Worm (Caenorhabditis elegans) whole organism, L3 larva: Measurements from ENCODE around the gene Y54B9A.1.
A peak's percentile ranks its signal among the peaks of the same experiment; 100 is the strongest.

Experiments used
- R02D3.7 ChIP-seq: fragments of 150-350 bp; optimal IDR thresholded peaks from 2 replicates; lab custom pipeline; 2014; ENCODE audit warnings: missing biosample characterization, missing genetic modification characterization
- ZK546.5 ChIP-seq: sonication (generic microtip); optimal IDR thresholded peaks from 2 replicates; lab custom pipeline; 2017; ENCODE audit warnings: missing biosample characterization, missing genetic modification characterization
- aly-2 ChIP-seq: fragments of 150-350 bp; optimal IDR thresholded peaks from 2 replicates; lab custom pipeline; 2014; ENCODE audit warnings: missing biosample characterization, missing genetic modification characterization
- ama-1 ChIP-seq: fragments of 150-350 bp; optimal IDR thresholded peaks from 2 replicates; lab custom pipeline; 2018
- ceh-16 ChIP-seq: sonication (generic microtip); optimal IDR thresholded peaks from 2 replicates; lab custom pipeline; 2017; ENCODE audit warnings: missing biosample characterization, missing genetic modification characterization
- ceh-9 ChIP-seq: sonication (generic microtip); optimal IDR thresholded peaks from 2 replicates; lab custom pipeline; 2018; ENCODE audit warnings: missing biosample characterization, missing genetic modification characterization
- daf-12 ChIP-seq: fragments of 150-350 bp; optimal IDR thresholded peaks from 2 replicates; lab custom pipeline; 2014; ENCODE audit warnings: missing biosample characterization, missing genetic modification reagents, missing genetic modification characterization
- elt-2 ChIP-seq: sonication (generic microtip); optimal IDR thresholded peaks from 2 replicates; lab custom pipeline; 2016; ENCODE audit warnings: missing genetic modification reagents, mild to moderate bottlenecking, missing genetic modification characterization, missing compliant biosample characterization
- fkh-10 ChIP-seq: sonication (generic microtip); optimal IDR thresholded peaks from 2 replicates; lab custom pipeline; 2017; ENCODE audit warnings: missing biosample characterization, missing genetic modification reagents, missing genetic modification characterization
- fkh-2 ChIP-seq: fragments of 150-350 bp; optimal IDR thresholded peaks from 2 replicates; lab custom pipeline; 2014; ENCODE audit warnings: missing biosample characterization, missing genetic modification reagents, missing genetic modification characterization
- fos-1 ChIP-seq: fragments of 150-350 bp; optimal IDR thresholded peaks from 2 replicates; lab custom pipeline; 2014; ENCODE audit warnings: missing biosample characterization, missing genetic modification characterization
- hmg-11 ChIP-seq: sonication (generic microtip); optimal IDR thresholded peaks from 2 replicates; lab custom pipeline; 2016; ENCODE audit warnings: missing genetic modification characterization, missing compliant biosample characterization
- lin-15B ChIP-seq: fragments of 150-350 bp; optimal IDR thresholded peaks from 2 replicates; lab custom pipeline; 2014; ENCODE audit warnings: missing biosample characterization, missing genetic modification characterization
- lin-39 ChIP-seq: fragments of 150-350 bp; optimal IDR thresholded peaks from 2 replicates; lab custom pipeline; 2018; ENCODE audit warnings: missing biosample characterization, missing genetic modification reagents, missing genetic modification characterization
- lsy-12 ChIP-seq: sonication (generic microtip); optimal IDR thresholded peaks from 2 replicates; lab custom pipeline; 2016; ENCODE audit warnings: mild to moderate bottlenecking, missing genetic modification characterization, missing compliant biosample characterization
- mdl-1 ChIP-seq: fragments of 150-350 bp; optimal IDR thresholded peaks from 2 replicates; lab custom pipeline; 2014; ENCODE audit warnings: missing biosample characterization, missing genetic modification characterization
- nfya-1 ChIP-seq: sonication (generic microtip); optimal IDR thresholded peaks from 2 replicates; lab custom pipeline; 2017; ENCODE audit warnings: missing genetic modification characterization, mild to moderate bottlenecking, missing compliant biosample characterization, antibody characterized with exemption, moderate library complexity; ENCODE audit not compliant: insufficient read depth
- nhr-11 ChIP-seq: fragments of 150-350 bp; optimal IDR thresholded peaks from 2 replicates; lab custom pipeline; 2014; ENCODE audit warnings: missing biosample characterization, missing genetic modification characterization
- nhr-12 ChIP-seq: fragments of 150-350 bp; optimal IDR thresholded peaks from 2 replicates; lab custom pipeline; 2014; ENCODE audit warnings: missing biosample characterization, missing genetic modification characterization
- nhr-23 ChIP-seq: fragments of 150-350 bp; optimal IDR thresholded peaks from 2 replicates; lab custom pipeline; 2014; ENCODE audit warnings: missing biosample characterization, missing genetic modification reagents, missing genetic modification characterization
- nhr-237 ChIP-seq: fragments of 150-350 bp; optimal IDR thresholded peaks from 2 replicates; lab custom pipeline; 2014; ENCODE audit warnings: missing biosample characterization, missing genetic modification characterization
- nhr-25 ChIP-seq: sonication (generic microtip); optimal IDR thresholded peaks from 2 replicates; lab custom pipeline; 2017; ENCODE audit warnings: missing biosample characterization, missing genetic modification characterization
- nhr-43 ChIP-seq: sonication (generic microtip); optimal IDR thresholded peaks from 2 replicates; lab custom pipeline; 2016; ENCODE audit warnings: mild to moderate bottlenecking, missing genetic modification characterization, missing compliant biosample characterization; ENCODE audit not compliant: poor library complexity, severe bottlenecking
- nhr-67 ChIP-seq: fragments of 150-350 bp; optimal IDR thresholded peaks from 2 replicates; lab custom pipeline; 2014; ENCODE audit warnings: missing biosample characterization, missing genetic modification characterization
- nhr-77 ChIP-seq: fragments of 150-350 bp; optimal IDR thresholded peaks from 2 replicates; lab custom pipeline; 2014; ENCODE audit warnings: missing biosample characterization, missing genetic modification characterization
- pha-4 ChIP-seq: fragments of 150-350 bp; optimal IDR thresholded peaks from 2 replicates; lab custom pipeline; 2014; ENCODE audit warnings: missing biosample characterization, missing genetic modification reagents, missing genetic modification characterization
- pqm-1 ChIP-seq: fragments of 150-350 bp; optimal IDR thresholded peaks from 2 replicates; lab custom pipeline; 2017; ENCODE audit warnings: missing biosample characterization, missing genetic modification characterization, inconsistent platforms
- sea-2 ChIP-seq: fragments of 150-350 bp; sonication (generic microtip); optimal IDR thresholded peaks from 4 replicates; lab custom pipeline; 2014; ENCODE audit warnings: missing biosample characterization, missing genetic modification reagents, missing genetic modification characterization
- skn-1 ChIP-seq: fragments of 150-350 bp; optimal IDR thresholded peaks from 2 replicates; lab custom pipeline; 2014; ENCODE audit warnings: missing biosample characterization, missing genetic modification characterization
- snpc-4 ChIP-seq: fragments of 150-350 bp; optimal IDR thresholded peaks from 2 replicates; lab custom pipeline; 2014; ENCODE audit warnings: missing biosample characterization, missing genetic modification characterization
- tbx-2 ChIP-seq: sonication (generic microtip); optimal IDR thresholded peaks from 2 replicates; lab custom pipeline; 2016; ENCODE audit warnings: mild to moderate bottlenecking, missing genetic modification characterization, missing compliant biosample characterization
- unc-39 ChIP-seq: sonication (generic microtip); optimal IDR thresholded peaks from 4 replicates; lab custom pipeline; 2017; ENCODE audit warnings: missing biosample characterization, missing genetic modification characterization
- zag-1 ChIP-seq: fragments of 150-350 bp; optimal IDR thresholded peaks from 2 replicates; lab custom pipeline; 2014; ENCODE audit warnings: missing biosample characterization, missing genetic modification characterization
- ztf-11 ChIP-seq: fragments of 150-350 bp; optimal IDR thresholded peaks from 2 replicates; lab custom pipeline; 2014; ENCODE audit warnings: missing biosample characterization, missing genetic modification characterization
- ztf-4 ChIP-seq: fragments of 150-350 bp; optimal IDR thresholded peaks from 2 replicates; lab custom pipeline; 2014; ENCODE audit warnings: missing biosample characterization, missing genetic modification characterization

The Y54B9A.1 gene

DNA sequence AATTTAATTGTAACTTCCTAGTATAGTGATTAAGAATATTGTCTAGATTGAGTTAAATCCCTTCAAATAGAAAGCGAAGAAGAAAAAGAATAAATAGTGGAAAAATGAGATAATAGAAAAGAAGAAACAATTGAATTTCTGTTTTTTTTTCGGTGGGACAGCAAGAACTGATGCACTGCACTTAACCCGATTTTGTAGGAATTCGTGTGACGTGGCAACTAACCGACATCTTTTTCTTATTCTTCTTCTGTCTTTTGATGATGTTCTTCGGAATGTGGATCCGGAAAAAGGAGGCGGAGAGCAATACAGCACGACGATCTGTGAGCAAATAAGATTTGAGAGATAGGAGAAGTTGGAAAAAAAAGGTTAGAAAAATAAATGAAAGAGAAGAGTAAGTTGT, 30.5 kb downstream of the Y54B9A.1 start:
- TF ChIP-seq daf-12 (no peak), fkh-10 (GFP tag; lab: Kevin White, UChicago) (peak; percentile 42)

DNA sequence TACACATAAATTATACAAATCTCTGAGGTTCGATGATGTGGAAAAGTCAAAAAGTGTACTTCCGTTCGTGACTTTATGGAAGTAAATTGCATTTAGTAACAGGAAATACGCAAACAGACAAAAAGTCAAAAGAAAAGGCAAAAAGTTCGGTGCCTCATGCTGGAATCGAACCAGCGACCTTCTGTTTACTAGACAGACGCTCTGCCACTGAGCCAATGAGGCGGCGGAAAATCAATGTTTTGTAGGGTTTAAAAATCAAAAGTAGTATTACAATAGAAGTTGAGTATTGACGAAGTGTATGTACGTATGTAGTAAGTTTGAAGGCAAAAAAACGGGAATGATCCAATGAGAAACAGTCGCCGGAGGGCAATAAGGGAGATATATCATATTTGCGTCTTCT, 32.5 kb downstream of the Y54B9A.1 start:
- TF ChIP-seq nfya-1 (tag; lab: Kevin White, UChicago) (peak; percentile 8), nhr-12 (tag; lab: Kevin White, UChicago) (no peak), ztf-11 (tag; lab: Kevin White, UChicago) (no peak), R02D3.7 (tag; lab: Kevin White, UChicago) (no peak), pqm-1 (tag; lab: Kevin White, UChicago) (peak; percentile 55), nhr-25 (no peak), skn-1 (tag; lab: Kevin White, UChicago) (no peak), lsy-12 (tag; lab: Kevin White, UChicago) (no peak), elt-2 (no peak), ama-1 (lab: Kevin White, UChicago) (no peak), hmg-11 (tag; lab: Kevin White, UChicago) (no peak), aly-2 (tag; lab: Kevin White, UChicago) (no peak), lin-39 (no peak), ZK546.5 (tag; lab: Kevin White, UChicago) (no peak), snpc-4 (no peak), pha-4 (tag; lab: Kevin White, UChicago) (peak; percentile 61), zag-1 (no peak), nhr-11 (tag; lab: Kevin White, UChicago) (no peak), unc-39 (no peak), nhr-77 (tag; lab: Kevin White, UChicago) (no peak)

DNA sequence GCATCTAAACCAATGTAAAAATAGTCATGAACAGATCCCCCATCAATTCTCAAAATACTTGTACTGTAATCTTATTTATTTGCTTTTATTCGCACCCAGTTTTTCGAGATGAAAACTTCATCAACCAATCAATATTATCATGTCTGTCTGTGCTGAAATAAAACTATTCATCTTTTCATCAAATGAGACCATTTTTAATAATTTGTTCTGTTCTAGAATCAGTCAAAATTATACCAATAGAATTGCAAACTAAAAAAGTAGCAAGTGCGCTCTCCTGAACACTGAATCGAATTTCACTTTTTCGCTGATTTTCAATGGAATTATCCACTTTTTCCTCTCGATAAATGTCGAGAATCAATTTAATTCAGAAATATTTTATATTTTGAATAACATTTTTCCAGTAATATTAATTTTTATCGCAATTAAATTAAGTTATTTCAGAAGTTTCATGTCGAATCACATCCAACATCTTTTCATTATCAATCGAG, 39.4 kb downstream of the Y54B9A.1 start, which contains the start of gene trpp-4:
Gene trpp-4 (plus strand): TSS at position 442 of the 488 bp plus-strand sequence.
- TF ChIP-seq pha-4 (tag; lab: Kevin White, UChicago) (peak; percentile 17), nhr-237 (tag; lab: Kevin White, UChicago) (no peak)

DNA sequence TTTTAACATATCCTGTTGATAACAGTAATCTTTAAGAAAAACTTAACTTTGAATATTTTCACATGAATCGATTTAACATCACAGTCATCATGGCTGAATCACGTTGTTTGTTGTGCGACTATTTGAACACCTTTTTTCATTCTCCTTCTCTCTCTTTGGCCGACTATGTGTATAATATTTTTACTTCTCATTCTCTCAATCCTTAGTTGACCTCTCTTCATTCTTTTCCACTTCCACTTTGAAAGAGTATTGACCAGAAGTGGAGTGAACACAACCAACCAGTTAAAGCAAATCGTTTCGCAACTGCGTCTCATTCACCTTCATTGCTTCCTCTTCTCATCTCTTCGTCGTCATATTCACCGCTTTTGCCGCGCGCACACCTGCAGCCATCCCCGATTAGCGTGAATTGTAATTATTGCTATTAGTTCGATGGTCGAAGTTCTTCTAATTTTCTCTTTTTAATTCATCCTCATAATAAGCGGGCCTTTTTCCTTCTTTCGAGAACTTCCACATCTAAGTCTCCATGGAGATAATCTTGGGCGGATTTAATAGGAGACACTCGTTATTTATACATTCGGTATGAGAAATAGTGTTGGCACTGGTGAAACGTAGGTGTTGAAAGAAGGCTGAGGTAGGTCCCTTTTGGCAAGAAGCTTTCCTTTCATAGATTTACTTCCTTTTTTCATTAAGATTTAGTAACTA, 44.3 kb downstream of the Y54B9A.1 start:
- TF ChIP-seq ztf-4 (tag; lab: Kevin White, UChicago): no peak
- no peak for TF ChIP-seq mdl-1 (tag; lab: Kevin White, UChicago)
- no peak for TF ChIP-seq fkh-2
- TF ChIP-seq lin-39: no peak
- no peak for TF ChIP-seq sea-2
- TF ChIP-seq ceh-9 (tag; lab: Kevin White, UChicago): no peak
- TF ChIP-seq hmg-11 (tag; lab: Kevin White, UChicago): no peak
- TF ChIP-seq nhr-23 (tag; lab: Kevin White, UChicago): peak; percentile 10
- TF ChIP-seq tbx-2: no peak
- TF ChIP-seq nhr-77 (tag; lab: Kevin White, UChicago): no peak
- TF ChIP-seq nhr-25: peak; percentile 45
- TF ChIP-seq ceh-16 (tag; lab: Kevin White, UChicago): no peak
- TF ChIP-seq aly-2 (tag; lab: Kevin White, UChicago): no peak
- no peak for TF ChIP-seq ZK546.5 (tag; lab: Kevin White, UChicago)
- TF ChIP-seq nhr-67 (tag; lab: Kevin White, UChicago): no peak
- TF ChIP-seq nhr-43 (tag; lab: Kevin White, UChicago): no peak
- TF ChIP-seq lin-15B (tag; lab: Kevin White, UChicago): no peak
- TF ChIP-seq pha-4 (tag; lab: Kevin White, UChicago): peak; percentile 54

DNA sequence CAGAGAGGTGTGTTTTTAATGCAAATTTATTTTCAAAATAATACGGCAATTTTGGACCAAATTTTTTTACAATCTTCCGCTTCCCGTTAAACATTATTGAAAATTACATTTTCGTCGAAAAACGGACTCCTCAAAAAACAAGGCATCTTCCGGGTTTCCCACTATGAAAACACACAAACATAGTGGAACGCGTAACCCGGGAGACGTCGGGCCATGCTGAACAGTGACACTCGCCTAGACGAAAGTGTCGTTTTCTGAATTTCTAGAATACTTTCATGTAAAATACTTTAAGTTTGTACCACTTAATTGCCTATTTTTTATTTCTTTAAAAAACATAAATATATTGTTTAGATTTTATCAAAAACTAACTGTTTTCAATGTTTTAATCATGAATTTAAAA, 47.4 kb downstream of the Y54B9A.1 start:
- TF ChIP-seq snpc-4: peak; percentile 91
- TF ChIP-seq nfya-1 (tag; lab: Kevin White, UChicago): peak; percentile 5
- no peak for TF ChIP-seq pqm-1 (tag; lab: Kevin White, UChicago)
- no peak for TF ChIP-seq fos-1 (tag; lab: Kevin White, UChicago)
- TF ChIP-seq, all 47 proteins: peak for 2
